Fruit fly (Drosophila melanogaster) whole organism, embryonic: ENCODE measurements around the gene Sclp.

Experiments
- Ada2b ChIP-seq: fragments of 200-800 bp; sonication (Bioruptor generic); IDR thresholded peaks from 2 replicates; pipeline ENCODE4 v1.3.6; 2022; ENCODE audit warnings: missing biosample characterization, missing genetic modification characterization
- Atf6 ChIP-seq: fragments of 200-800 bp; sonication (Bioruptor generic); IDR thresholded peaks from 2 replicates; pipeline ENCODE4 v1.3.6; 2022; ENCODE audit warnings: missing biosample characterization, missing genetic modification characterization
- CG10366 ChIP-seq: fragments of 200-800 bp; sonication (Bioruptor generic); IDR thresholded peaks from 2 replicates; pipeline ENCODE4 v1.3.6; 2022; ENCODE audit warnings: missing biosample characterization, missing genetic modification characterization
- CG11398 ChIP-seq: fragments of 200-800 bp; sonication (Bioruptor generic); optimal IDR thresholded peaks from 2 replicates; lab custom pipeline; 2016; ENCODE audit warnings: missing biosample characterization, missing genetic modification characterization
- CG12769 ChIP-seq: fragments of 200-800 bp; sonication (Bioruptor generic); optimal IDR thresholded peaks from 2 replicates; lab custom pipeline; 2019; ENCODE audit warnings: missing biosample characterization, mild to moderate bottlenecking, missing genetic modification characterization, moderate library complexity
- CG12942 ChIP-seq: fragments of 200-800 bp; sonication (Bioruptor generic); optimal IDR thresholded peaks from 3 replicates; lab custom pipeline; 2016; ENCODE audit warnings: missing biosample characterization, missing genetic modification characterization
- CG13296 ChIP-seq: fragments of 200-800 bp; sonication (Bioruptor generic); optimal IDR thresholded peaks from 3 replicates; lab custom pipeline; 2018; ENCODE audit warnings: missing biosample characterization, mild to moderate bottlenecking, missing genetic modification characterization
- CG14441 ChIP-seq: fragments of 200-800 bp; sonication (Bioruptor generic); IDR thresholded peaks from 2 replicates; pipeline ENCODE4 v1.3.6; 2022; ENCODE audit warnings: missing biosample characterization, missing genetic modification characterization
- CG14667 ChIP-seq: fragments of 200-800 bp; sonication (Bioruptor generic); IDR thresholded peaks from 2 replicates; pipeline ENCODE4 v1.3.6; 2022; ENCODE audit warnings: missing biosample characterization, missing genetic modification characterization
- CG14965 ChIP-seq: fragments of 200-800 bp; sonication (Bioruptor generic); optimal IDR thresholded peaks from 2 replicates; lab custom pipeline; 2016; ENCODE audit warnings: missing biosample characterization, missing genetic modification characterization, borderline replicate concordance
- CG16863 ChIP-seq: fragments of 200-800 bp; sonication (Bioruptor generic); optimal IDR thresholded peaks from 3 replicates; lab custom pipeline; 2016; ENCODE audit warnings: missing biosample characterization, missing genetic modification characterization
- CG17385 ChIP-seq: fragments of 200-800 bp; sonication (Bioruptor generic); optimal IDR thresholded peaks from 3 replicates; lab custom pipeline; 2018; ENCODE audit warnings: missing biosample characterization, mild to moderate bottlenecking, missing genetic modification characterization
- CG18764 ChIP-seq: fragments of 200-800 bp; sonication (Bioruptor generic); optimal IDR thresholded peaks from 3 replicates; lab custom pipeline; 2016; ENCODE audit warnings: missing biosample characterization, missing genetic modification characterization
- CG2199 ChIP-seq: fragments of 200-800 bp; sonication (Bioruptor generic); IDR thresholded peaks from 3 replicates; pipeline ENCODE4 v1.3.6; 2022; ENCODE audit warnings: missing biosample characterization, missing genetic modification characterization
- CG34224 ChIP-seq: fragments of 200-800 bp; sonication (Bioruptor generic); IDR thresholded peaks from 3 replicates; pipeline ENCODE4 v1.3.6; 2022; ENCODE audit warnings: missing biosample characterization, missing genetic modification characterization; ENCODE audit not compliant: partially characterized antibody
- CG4360 ChIP-seq: fragments of 200-800 bp; sonication (Bioruptor generic); IDR thresholded peaks from 2 replicates; pipeline ENCODE4 v1.3.6; 2022; ENCODE audit warnings: missing biosample characterization, missing genetic modification characterization
- CG4820 ChIP-seq: fragments of 200-800 bp; sonication (Bioruptor generic); optimal IDR thresholded peaks from 3 replicates; lab custom pipeline; 2016; ENCODE audit warnings: missing biosample characterization, missing genetic modification characterization
- CG6254 ChIP-seq: fragments of 200-800 bp; sonication (Bioruptor generic); optimal IDR thresholded peaks from 3 replicates; lab custom pipeline; 2017; ENCODE audit warnings: mild to moderate bottlenecking, missing biosample characterization, missing genetic modification reagents, missing genetic modification characterization
- CG6765 ChIP-seq: fragments of 200-800 bp; sonication (Bioruptor generic); optimal IDR thresholded peaks from 3 replicates; lab custom pipeline; 2017; ENCODE audit warnings: missing biosample characterization, mild to moderate bottlenecking, missing genetic modification characterization
- CG7372 ChIP-seq: fragments of 200-800 bp; sonication (Bioruptor generic); IDR thresholded peaks from 2 replicates; pipeline ENCODE4 v1.3.6; 2022; ENCODE audit warnings: missing biosample characterization, missing genetic modification characterization
- CG7987 ChIP-seq: fragments of 200-800 bp; sonication (Bioruptor generic); optimal IDR thresholded peaks from 2 replicates; lab custom pipeline; 2018; ENCODE audit warnings: missing biosample characterization, mild to moderate bottlenecking, missing genetic modification characterization, moderate library complexity
- D19A ChIP-seq: fragments of 200-800 bp; optimal IDR thresholded peaks from 3 replicates; lab custom pipeline; 2019; ENCODE audit warnings: missing biosample characterization, mild to moderate bottlenecking, missing genetic modification characterization, moderate library complexity
- Hmx ChIP-seq: fragments of 200-800 bp; sonication (Bioruptor generic); optimal IDR thresholded peaks from 2 replicates; lab custom pipeline; 2016; ENCODE audit warnings: missing biosample characterization, missing genetic modification characterization
- Hr39 ChIP-seq: fragments of >200 bp; optimal IDR thresholded peaks from 2 replicates; lab custom pipeline; 2017
- Hr78 ChIP-seq, 2 experiments: fragments of 200-800 bp in 1 of 2; fragments of >200 bp in 1 of 2; sonication (Bioruptor generic) in 1 of 2; optimal IDR thresholded peaks; 2 replicates each; lab custom pipeline; 2017 to 2019; ENCODE audit warnings: missing biosample characterization in 2 of 2, missing genetic modification characterization in 2 of 2, mild to moderate bottlenecking in 1 of 2, moderate library complexity in 1 of 2
- Hsf ChIP-seq: fragments of 200-800 bp; sonication (Bioruptor generic); optimal IDR thresholded peaks from 3 replicates; lab custom pipeline; 2016; ENCODE audit warnings: missing biosample characterization, missing genetic modification characterization
- MTF-1 ChIP-seq: fragments of 200-800 bp; sonication (Bioruptor generic); optimal IDR thresholded peaks from 2 replicates; lab custom pipeline; 2018; ENCODE audit warnings: missing biosample characterization, mild to moderate bottlenecking, missing genetic modification characterization, borderline replicate concordance
- Mrtf ChIP-seq: fragments of 200-800 bp; sonication (Bioruptor generic); IDR thresholded peaks from 3 replicates; pipeline ENCODE4 v1.3.6; 2022; ENCODE audit warnings: missing biosample characterization, missing genetic modification characterization
- NFAT ChIP-seq: fragments of 200-800 bp; sonication (Bioruptor generic); IDR thresholded peaks from 2 replicates; pipeline ENCODE4 v1.3.6; 2022; ENCODE audit warnings: missing biosample characterization, missing genetic modification characterization
- NK7.1 ChIP-seq: fragments of 200-800 bp; sonication (Bioruptor generic); optimal IDR thresholded peaks from 3 replicates; lab custom pipeline; 2016; ENCODE audit warnings: missing biosample characterization, missing genetic modification characterization
- NfI ChIP-seq: fragments of 200-800 bp; sonication (Bioruptor generic); optimal IDR thresholded peaks from 3 replicates; lab custom pipeline; 2018; ENCODE audit warnings: missing biosample characterization, mild to moderate bottlenecking, missing genetic modification characterization, moderate library complexity
- Oli ChIP-seq: fragments of 200-800 bp; sonication (Bioruptor generic); optimal IDR thresholded peaks from 2 replicates; lab custom pipeline; 2018; ENCODE audit warnings: missing biosample characterization, mild to moderate bottlenecking, missing genetic modification characterization, moderate library complexity
- cad ChIP-seq: fragments of >200 bp; optimal IDR thresholded peaks from 2 replicates; lab custom pipeline; 2017; ENCODE audit warnings: missing biosample characterization, missing genetic modification characterization
- chn ChIP-seq: fragments of 200-800 bp; sonication (Bioruptor generic); optimal IDR thresholded peaks from 2 replicates; lab custom pipeline; 2016; ENCODE audit warnings: missing biosample characterization, missing genetic modification characterization
- corto ChIP-seq: fragments of 200-800 bp; sonication (Bioruptor generic); optimal IDR thresholded peaks from 2 replicates; lab custom pipeline; 2016; ENCODE audit warnings: missing biosample characterization, mild to moderate bottlenecking, missing genetic modification characterization, moderate library complexity
- fd102C ChIP-seq: fragments of 200-800 bp; sonication (Bioruptor generic); optimal IDR thresholded peaks from 2 replicates; lab custom pipeline; 2018; ENCODE audit warnings: missing biosample characterization, mild to moderate bottlenecking, missing genetic modification characterization, moderate library complexity
- insv ChIP-seq, 2 experiments: fragments of 200-800 bp; sonication (Bioruptor generic); optimal IDR thresholded peaks; 3 replicates each; lab custom pipeline; 2016 to 2018; ENCODE audit warnings: missing biosample characterization in 2 of 2, missing genetic modification characterization in 2 of 2
- kni ChIP-seq: fragments of 200-800 bp; sonication (Bioruptor generic); optimal IDR thresholded peaks from 3 replicates; lab custom pipeline; 2017; ENCODE audit warnings: mild to moderate bottlenecking, missing biosample characterization, missing genetic modification reagents, missing genetic modification characterization
- lilli ChIP-seq: fragments of 200-800 bp; sonication (Bioruptor generic); optimal IDR thresholded peaks from 3 replicates; lab custom pipeline; 2016; ENCODE audit warnings: missing biosample characterization, missing genetic modification characterization
- mld ChIP-seq: fragments of 200-800 bp; sonication (Bioruptor generic); IDR thresholded peaks from 3 replicates; pipeline ENCODE4 v1.3.6; 2022; ENCODE audit warnings: missing biosample characterization, missing genetic modification characterization; ENCODE audit not compliant: partially characterized antibody
- nerfin-2 ChIP-seq: fragments of 200-800 bp; sonication (Bioruptor generic); IDR thresholded peaks from 2 replicates; pipeline ENCODE4 v1.3.6; 2022; ENCODE audit warnings: missing biosample characterization, missing genetic modification characterization; ENCODE audit not compliant: partially characterized antibody
- p53 ChIP-seq: fragments of 200-800 bp; sonication (Bioruptor generic); optimal IDR thresholded peaks from 2 replicates; lab custom pipeline; 2016; ENCODE audit warnings: missing biosample characterization, missing genetic modification characterization
- psq ChIP-seq: fragments of 200-800 bp; sonication (Bioruptor generic); optimal IDR thresholded peaks from 2 replicates; lab custom pipeline; 2017; ENCODE audit warnings: missing biosample characterization, missing genetic modification characterization
- rib ChIP-seq: fragments of 200-800 bp; sonication (Bioruptor generic); IDR thresholded peaks from 2 replicates; pipeline ENCODE4 v1.3.6; 2022; ENCODE audit warnings: missing biosample characterization, missing genetic modification characterization
- salm ChIP-seq: fragments of 200-800 bp; sonication (Bioruptor generic); optimal IDR thresholded peaks from 2 replicates; lab custom pipeline; 2018; ENCODE audit warnings: missing biosample characterization, mild to moderate bottlenecking, missing genetic modification characterization
- so ChIP-seq: fragments of 200-800 bp; sonication (Bioruptor generic); IDR thresholded peaks from 3 replicates; pipeline ENCODE4 v1.3.6; 2022; ENCODE audit warnings: missing biosample characterization, missing genetic modification characterization
- trem ChIP-seq: fragments of 200-800 bp; optimal IDR thresholded peaks from 3 replicates; lab custom pipeline; 2019; ENCODE audit warnings: missing biosample characterization, mild to moderate bottlenecking, missing genetic modification characterization, moderate library complexity
- vvl ChIP-seq: fragments of 200-800 bp; sonication (Bioruptor generic); IDR thresholded peaks from 2 replicates; pipeline ENCODE4 v1.3.6; 2022; ENCODE audit warnings: missing biosample characterization, missing genetic modification characterization
- wor ChIP-seq: fragments of 200-800 bp; sonication (Bioruptor generic); IDR thresholded peaks from 2 replicates; pipeline ENCODE4 v1.3.6; 2022; ENCODE audit warnings: missing biosample characterization, missing genetic modification characterization
- yki ChIP-seq: fragments of >200 bp; optimal IDR thresholded peaks from 3 replicates; lab custom pipeline; 2018
- zen2 ChIP-seq: fragments of 200-800 bp; sonication (Bioruptor generic); IDR thresholded peaks from 3 replicates; pipeline ENCODE4 v1.3.6; 2022; ENCODE audit warnings: missing biosample characterization, missing genetic modification characterization; ENCODE audit not compliant: partially characterized antibody
- zf30C ChIP-seq: fragments of 200-800 bp; sonication (Bioruptor generic); optimal IDR thresholded peaks from 3 replicates; lab custom pipeline; 2018; ENCODE audit warnings: missing biosample characterization, mild to moderate bottlenecking, missing genetic modification characterization

The Sclp gene

dm6 chrX:11885356-11885755 is 39.1 kb downstream of the Sclp start (continued):
- TF ChIP-seq Oli (peak; percentile 60), zen2 (GFP tag; lab: Robert Waterston, UW) (no peak), Hr78 (GFP tag; optimal IDR thresholded peaks at IDR 0.05; lab: Kevin White, UChicago) (no peak), Atf6 (GFP tag; lab: Robert Waterston, UW) (peak; percentile 59; the same call in 1 of the 2 replicates), CG6765 (GFP tag; lab: Kevin White, UChicago) (no peak), NfI (GFP tag; lab: Kevin White, UChicago) (peak; percentile 41), Hr39 (lab: Kevin White, UChicago) (no peak), wor (no peak), CG34224 (GFP tag; lab: Robert Waterston, UW) (peak; percentile 30; the same call in 1 of the 3 replicates), salm (peak; percentile 16), CG4820 (GFP tag; lab: Kevin White, UChicago) (no peak), so (GFP tag; lab: Robert Waterston, UW) (no peak), CG4360 (GFP tag; lab: Robert Waterston, UW) (no peak), CG14965 (no peak), mld (no peak), NFAT (GFP tag; lab: Robert Waterston, UW) (no peak), yki (no peak), NK7.1 (GFP tag; lab: Kevin White, UChicago) (no peak), rib (GFP tag; lab: Robert Waterston, UW) (no peak), CG14441 (no peak), lilli (GFP tag; lab: Kevin White, UChicago) (no peak), psq (GFP tag; lab: Kevin White, UChicago) (no peak), trem (tag; lab: Kevin White, UChicago) (no peak), insv (GFP tag; optimal IDR thresholded peaks at IDR 0.05; lab: Kevin White, UChicago) (no peak), Hsf (GFP tag; lab: Kevin White, UChicago) (no peak), corto (GFP tag; lab: Kevin White, UChicago) (no peak), Hmx (GFP tag; lab: Kevin White, UChicago) (no peak), nerfin-2 (GFP tag; lab: Robert Waterston, UW) (no peak), CG13296 (GFP tag; lab: Kevin White, UChicago) (peak; percentile 69), CG6254 (GFP tag; lab: Kevin White, UChicago) (no peak), D19A (tag; lab: Kevin White, UChicago) (peak; percentile 42), CG11398 (GFP tag; lab: Kevin White, UChicago) (no peak), chn (GFP tag; lab: Kevin White, UChicago) (no peak), p53 (GFP tag; lab: Kevin White, UChicago) (no peak), CG16863 (GFP tag; lab: Kevin White, UChicago) (no peak), Ada2b (peak; percentile 26; the same call in 1 of the 2 replicates), vvl (GFP tag; lab: Robert Waterston, UW) (peak; percentile 52; the same call in 1 of the 2 replicates), CG18764 (no peak), kni (GFP tag; lab: Kevin White, UChicago) (no peak), Mrtf (GFP tag; lab: Robert Waterston, UW) (no peak), cad (no peak), CG7372 (GFP tag; lab: Robert Waterston, UW) (no peak), CG17385 (peak; percentile 51), CG10366 (peak; percentile 32; the same call in 1 of the 2 replicates), zf30C (GFP tag; lab: Kevin White, UChicago) (no peak), CG12942 (GFP tag; lab: Kevin White, UChicago) (no peak), CG2199 (GFP tag; lab: Robert Waterston, UW) (peak; percentile 34; the same call in 1 of the 3 replicates), CG14667 (GFP tag; lab: Robert Waterston, UW) (no peak), CG12769 (no peak), fd102C (GFP tag; lab: Kevin White, UChicago) (no peak), MTF-1 (peak; percentile 8), CG7987 (GFP tag; lab: Kevin White, UChicago) (no peak)
